Worm (Caenorhabditis elegans): Measurements from ENCODE around the gene C49F5.7.

Gene C49F5.7

ce11 chrX:12017908-12018479 is 23.4 kb downstream of the C49F5.7 start, which contains the start of the genes nmat-1 and ucr-2.1 (continued):
- TF ChIP-seq Y48G9A.11 (GFP tag; IDR thresholded peaks at IDR 0.05) (no peak), set-16 (GFP tag; IDR thresholded peaks at IDR 0.05) (0 out of 2 replicates have a peak, but pooled peaks have one; percentile 17), Y5F2A.4 (GFP tag; optimal IDR thresholded peaks at IDR 0.05) (no peak), pqm-1 (tag; optimal IDR thresholded peaks at IDR 0.05) (peak; percentile 56), mdl-1 (tag; optimal IDR thresholded peaks at IDR 0.05) (peak in 1 of 2 experiments; percentile 73), zag-1 (tag; optimal IDR thresholded peaks at IDR 0.05) (peak; percentile 4), F10B5.3 (tag; optimal IDR thresholded peaks at IDR 0.05) (no peak), ztf-7 (tag; optimal IDR thresholded peaks at IDR 0.05) (peak; percentile 35), unc-39 (tag; optimal IDR thresholded peaks at IDR 0.05) (no peak), lin-38 (GFP tag; IDR thresholded peaks at IDR 0.05) (peak; percentile 98), vab-7 (GFP tag; IDR thresholded peaks at IDR 0.05) (no peak), aly-2 (tag; optimal IDR thresholded peaks at IDR 0.05) (no peak), ceh-20 (GFP tag; IDR thresholded peaks at IDR 0.05) (no peak), ceh-62 (tag; optimal IDR thresholded peaks at IDR 0.05) (no peak), nhr-77 (tag; optimal IDR thresholded peaks at IDR 0.05) (peak; percentile 87), lsy-2 (tag; optimal IDR thresholded peaks at IDR 0.05) (peak in 1 of 2 experiments; percentile 75), nhr-42 (GFP tag; IDR thresholded peaks at IDR 0.05) (no peak), fos-1 (tag; optimal IDR thresholded peaks at IDR 0.05) (no peak), madf-5 (GFP tag; IDR thresholded peaks at IDR 0.05) (no peak), duxl-1 (tag; optimal IDR thresholded peaks at IDR 0.05; ENCODE audit: poor library complexity) (peak; percentile 77), nhr-10 (tag; optimal IDR thresholded peaks at IDR 0.05) (no peak), ceh-44 (GFP tag; IDR thresholded peaks at IDR 0.05) (no peak), hlh-30 (tag; optimal IDR thresholded peaks at IDR 0.05; ENCODE audit: insufficient read depth) (peak; percentile 94), nhr-25 (tag; optimal IDR thresholded peaks at IDR 0.05; ENCODE audit: borderline replicate concordance, insufficient read depth) (no peak), hif-1 (tag; optimal IDR thresholded peaks at IDR 0.05) (peak; percentile 37 to 94), ceh-32 (tag; optimal IDR thresholded peaks at IDR 0.05; ENCODE audit: poor library complexity) (no peak), nhr-11 (tag; optimal IDR thresholded peaks at IDR 0.05) (peak; percentile 55), egl-27 (tag; optimal IDR thresholded peaks at IDR 0.05) (no peak), attf-4 (tag; optimal IDR thresholded peaks at IDR 0.05) (no peak), ctbp-1 (GFP tag; IDR thresholded peaks at IDR 0.05) (no peak), snpc-4 (tag; optimal IDR thresholded peaks at IDR 0.05) (no peak), skn-1 (tag; optimal IDR thresholded peaks at IDR 0.05) (no peak), arid-1 (GFP tag; conservative IDR thresholded peaks at IDR 0.05) (0 out of 2 replicates have a peak, but pooled peaks have one; percentile 22), dmd-6 (GFP tag; IDR thresholded peaks at IDR 0.05) (peak; percentile 76), hlh-11 (tag; optimal IDR thresholded peaks at IDR 0.05) (peak; percentile 88), R02D3.7 (tag; optimal IDR thresholded peaks at IDR 0.05) (no peak), ZK546.5 (tag; optimal IDR thresholded peaks at IDR 0.05) (no peak), nhr-48 (tag; optimal IDR thresholded peaks at IDR 0.05) (peak; percentile 35), daf-19 (GFP tag; conservative IDR thresholded peaks at IDR 0.05) (no peak), lin-29 (GFP tag; IDR thresholded peaks at IDR 0.05) (no peak), dmd-9 (GFP tag; IDR thresholded peaks at IDR 0.05) (no peak), nhr-111 (GFP tag; optimal IDR thresholded peaks at IDR 0.05) (no peak), madf-9 (GFP tag; conservative IDR thresholded peaks at IDR 0.05) (no peak), nhr-102 (tag; optimal IDR thresholded peaks at IDR 0.05) (peak; percentile 80), Y75B8A.6 (GFP tag; IDR thresholded peaks at IDR 0.05) (no peak), ama-1 (optimal IDR thresholded peaks at IDR 0.05) (no peak), F37D6.2 (tag; optimal IDR thresholded peaks at IDR 0.05) (peak; percentile 37), zip-2 (tag; optimal IDR thresholded peaks at IDR 0.05) (no peak), nhr-237 (tag; optimal IDR thresholded peaks at IDR 0.05) (no peak), aha-1 (tag) (peak; percentile 100), zfp-3 (GFP tag; conservative IDR thresholded peaks at IDR 0.05) (0 out of 2 replicates have a peak, but pooled peaks have one; percentile 35)
